Worm (Caenorhabditis elegans): ENCODE results near the gene pud-4.
A peak's percentile ranks its signal among the peaks of the same experiment; 100 is the strongest.

pud-4 gene

ce11 chrV:2324260-2324659 is 2.2 kb upstream of the pud-4 start (continued):
- TF ChIP-seq daf-19 (GFP tag; conservative IDR thresholded peaks at IDR 0.05): no peak
- TF ChIP-seq T20F7.1 (GFP tag; optimal IDR thresholded peaks at IDR 0.05): no peak
- no peak for TF ChIP-seq ctbp-1 (GFP tag; IDR thresholded peaks at IDR 0.05)
- no peak for TF ChIP-seq dmd-8 (GFP tag; IDR thresholded peaks at IDR 0.05)
- no peak for TF ChIP-seq lin-29 (GFP tag; IDR thresholded peaks at IDR 0.05)
- no peak for TF ChIP-seq zfp-3 (GFP tag; conservative IDR thresholded peaks at IDR 0.05)
- TF ChIP-seq mdl-1 (tag; optimal IDR thresholded peaks at IDR 0.05): no peak
- no peak for TF ChIP-seq Y5F2A.4 (GFP tag; optimal IDR thresholded peaks at IDR 0.05)
- no peak for TF ChIP-seq Y48G9A.11 (GFP tag; IDR thresholded peaks at IDR 0.05)
- no peak for TF ChIP-seq unc-39 (tag; optimal IDR thresholded peaks at IDR 0.05)
- no peak for TF ChIP-seq ama-1 (optimal IDR thresholded peaks at IDR 0.05)
- TF ChIP-seq daf-16 (GFP tag; optimal IDR thresholded peaks at IDR 0.05): no peak
- peak; percentile 93 for TF ChIP-seq daf-16 (tag; optimal IDR thresholded peaks at IDR 0.05)
- TF ChIP-seq lin-39 (tag; optimal IDR thresholded peaks at IDR 0.05): no peak
- TF ChIP-seq jun-1 (tag; optimal IDR thresholded peaks at IDR 0.05): no peak
- no peak for TF ChIP-seq ceh-20 (GFP tag; IDR thresholded peaks at IDR 0.05)
- TF ChIP-seq zfp-2 (tag; optimal IDR thresholded peaks at IDR 0.05): no peak
- TF ChIP-seq duxl-1 (tag; optimal IDR thresholded peaks at IDR 0.05; ENCODE audit: poor library complexity): no peak
- no peak for TF ChIP-seq daf-8 (GFP tag; IDR thresholded peaks at IDR 0.05)
- no peak for TF ChIP-seq nhr-76 (tag; optimal IDR thresholded peaks at IDR 0.05)
- peak; percentile 90 for TF ChIP-seq pqm-1 (tag; optimal IDR thresholded peaks at IDR 0.05)
- peak in 1 of 2 experiments; percentile 84 for TF ChIP-seq unc-62 (GFP tag; optimal IDR thresholded peaks at IDR 0.05 in 1 of 2)
- TF ChIP-seq unc-62 (tag; optimal IDR thresholded peaks at IDR 0.05): no peak
- TF ChIP-seq nhr-25 (tag; optimal IDR thresholded peaks at IDR 0.05; ENCODE audit: borderline replicate concordance, insufficient read depth): no peak
- TF ChIP-seq nhr-48 (tag; optimal IDR thresholded peaks at IDR 0.05): no peak
- no peak for TF ChIP-seq lin-38 (GFP tag; IDR thresholded peaks at IDR 0.05)
- TF ChIP-seq lir-3 (tag; optimal IDR thresholded peaks at IDR 0.05): no peak
- TF ChIP-seq snpc-4 (tag; optimal IDR thresholded peaks at IDR 0.05): no peak
- TF ChIP-seq dmd-9 (GFP tag; IDR thresholded peaks at IDR 0.05): no peak
- no peak for TF ChIP-seq skn-1 (tag; optimal IDR thresholded peaks at IDR 0.05)
- TF ChIP-seq F37D6.2 (tag; optimal IDR thresholded peaks at IDR 0.05): no peak
- TF ChIP-seq ZK337.2 (GFP tag; IDR thresholded peaks at IDR 0.05): no peak
- TF ChIP-seq cey-2 (tag; optimal IDR thresholded peaks at IDR 0.05; ENCODE audit: borderline replicate concordance, insufficient read depth): no peak
- no peak for TF ChIP-seq zip-2 (tag; optimal IDR thresholded peaks at IDR 0.05)
- no peak for TF ChIP-seq T26A8.4 (GFP tag; IDR thresholded peaks at IDR 0.05)
- TF ChIP-seq sdz-12 (GFP tag; optimal IDR thresholded peaks at IDR 0.05): no peak
- TF ChIP-seq saeg-2 (GFP tag; IDR thresholded peaks at IDR 0.05): no peak
- no peak for TF ChIP-seq nhr-237 (tag; optimal IDR thresholded peaks at IDR 0.05)
- TF ChIP-seq attf-4 (tag; optimal IDR thresholded peaks at IDR 0.05): no peak
- no peak for TF ChIP-seq lin-15B (tag; optimal IDR thresholded peaks at IDR 0.05)
- TF ChIP-seq dpl-1 (GFP tag; optimal IDR thresholded peaks at IDR 0.05): no peak
- no peak for TF ChIP-seq lsy-2 (tag; optimal IDR thresholded peaks at IDR 0.05)
- no peak for TF ChIP-seq nhr-111 (GFP tag; optimal IDR thresholded peaks at IDR 0.05)
- no peak for TF ChIP-seq rbr-2 (tag; optimal IDR thresholded peaks at IDR 0.05)
- no peak for TF ChIP-seq ztf-11 (tag; optimal IDR thresholded peaks at IDR 0.05)
- no peak for TF ChIP-seq ceh-32 (tag; optimal IDR thresholded peaks at IDR 0.05; ENCODE audit: poor library complexity)
- TF ChIP-seq ZK546.5 (tag; optimal IDR thresholded peaks at IDR 0.05): no peak
- no peak for TF ChIP-seq aha-1 (tag)
- no peak for TF ChIP-seq spr-3 (GFP tag; optimal IDR thresholded peaks at IDR 0.05)
- no peak for TF ChIP-seq lim-7 (GFP tag; IDR thresholded peaks at IDR 0.05)
- no peak for TF ChIP-seq arid-1 (GFP tag; conservative IDR thresholded peaks at IDR 0.05)
- TF ChIP-seq madf-9 (GFP tag; conservative IDR thresholded peaks at IDR 0.05): no peak
- TF ChIP-seq nhr-28 (tag; optimal IDR thresholded peaks at IDR 0.05): peak; percentile 85
- TF ChIP-seq snpc-1.2 (GFP tag; IDR thresholded peaks at IDR 0.05): no peak

Data from whole organism, L4 larva.